Fruit fly (Drosophila melanogaster): ENCODE results near the gene Cpr67Fa1.

Gene Cpr67Fa1

DNA sequence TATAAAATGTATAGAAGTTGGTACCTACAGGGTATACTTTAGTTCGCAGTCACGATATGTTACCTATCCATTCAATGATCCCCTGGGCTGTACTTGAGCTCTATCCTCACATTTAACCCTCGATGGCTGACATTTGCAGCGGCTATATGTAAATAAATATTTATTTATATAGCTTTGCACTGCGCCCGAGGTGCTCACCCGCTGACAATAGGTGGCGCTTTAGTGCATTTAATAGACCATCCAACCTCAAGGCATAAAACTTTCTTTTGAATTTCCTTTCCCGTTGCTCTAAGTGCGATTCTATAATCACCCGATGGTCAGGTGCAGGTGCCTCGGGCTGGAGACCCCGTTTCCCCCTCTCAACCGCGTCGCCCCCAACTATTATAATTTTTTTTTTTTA lies 27.5 kb downstream of the Cpr67Fa1 start:
- TF ChIP-seq Clk (GFP tag; optimal IDR thresholded peaks at IDR 0.05) (no peak), CG12768 (GFP tag; optimal IDR thresholded peaks at IDR 0.05) (no peak), CG1620 (GFP tag; optimal IDR thresholded peaks at IDR 0.05) (no peak), kay (GFP tag; ENCODE audit: borderline replicate concordance) (no peak), toe (GFP tag; optimal IDR thresholded peaks at IDR 0.05) (no peak), Mnt (GFP tag; optimal IDR thresholded peaks at IDR 0.05) (no peak), CG7045 (GFP tag; optimal IDR thresholded peaks at IDR 0.05) (no peak)

dm6 chr3L:10918454-10918853 lies 28.7 kb downstream of the Cpr67Fa1 start:
- TF ChIP-seq Clk (GFP tag; optimal IDR thresholded peaks at IDR 0.05) (no peak), CG7045 (GFP tag; optimal IDR thresholded peaks at IDR 0.05) (no peak), pad (GFP tag; optimal IDR thresholded peaks at IDR 0.05) (no peak), Mnt (GFP tag; optimal IDR thresholded peaks at IDR 0.05) (no peak), cnc (optimal IDR thresholded peaks at IDR 0.05) (no peak), bab1 (GFP tag; optimal IDR thresholded peaks at IDR 0.05) (no peak), ovo (GFP tag; optimal IDR thresholded peaks at IDR 0.05) (no peak), CG14711 (tag; optimal IDR thresholded peaks at IDR 0.05) (no peak), CG7101 (tag; optimal IDR thresholded peaks at IDR 0.05) (no peak), kay (GFP tag; ENCODE audit: borderline replicate concordance) (no peak), CG33017 (tag; optimal IDR thresholded peaks at IDR 0.05) (no peak), Crg-1 (GFP tag; optimal IDR thresholded peaks at IDR 0.05) (no peak), toe (GFP tag; optimal IDR thresholded peaks at IDR 0.05) (no peak), CG5204 (GFP tag; optimal IDR thresholded peaks at IDR 0.05) (no peak), cic (GFP tag; optimal IDR thresholded peaks at IDR 0.05) (no peak), Hr96 (GFP tag; optimal IDR thresholded peaks at IDR 0.05) (no peak), tj (GFP tag; optimal IDR thresholded peaks at IDR 0.05) (no peak)

DNA sequence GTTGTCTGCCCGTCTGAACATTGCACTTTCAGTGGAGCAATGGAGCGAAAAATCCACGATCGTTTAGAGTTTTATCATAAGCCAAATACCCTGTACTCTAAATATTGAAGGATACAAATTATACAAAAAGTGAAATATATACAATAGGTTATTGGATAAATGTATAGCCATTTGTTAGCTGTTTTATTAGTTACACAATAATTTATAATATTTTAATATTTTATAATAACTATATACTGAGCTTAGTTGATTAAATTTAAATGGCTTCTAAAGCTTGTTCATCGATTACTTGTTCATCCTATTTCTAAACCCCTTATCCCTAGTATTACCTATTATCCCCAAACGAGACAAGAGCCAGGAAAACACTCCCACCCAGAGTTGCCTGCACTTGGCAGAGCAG lies 33.2 kb downstream of the Cpr67Fa1 start:
- TF ChIP-seq CG14711 (tag; optimal IDR thresholded peaks at IDR 0.05) (no peak), CG11617 (GFP tag; optimal IDR thresholded peaks at IDR 0.05) (no peak), pad (GFP tag; optimal IDR thresholded peaks at IDR 0.05) (no peak), CG33017 (tag; optimal IDR thresholded peaks at IDR 0.05) (no peak), CG5204 (GFP tag; optimal IDR thresholded peaks at IDR 0.05) (no peak), cic (GFP tag; optimal IDR thresholded peaks at IDR 0.05) (no peak), ovo (GFP tag; optimal IDR thresholded peaks at IDR 0.05) (no peak), CG1620 (GFP tag; optimal IDR thresholded peaks at IDR 0.05) (no peak), CG7045 (GFP tag; optimal IDR thresholded peaks at IDR 0.05) (no peak), Mnt (GFP tag; optimal IDR thresholded peaks at IDR 0.05) (no peak), tj (GFP tag; optimal IDR thresholded peaks at IDR 0.05) (no peak), Clk (GFP tag; optimal IDR thresholded peaks at IDR 0.05) (no peak)

- TF ChIP-seq toe (GFP tag; optimal IDR thresholded peaks at IDR 0.05): no peak
- TF ChIP-seq CG12768 (GFP tag; optimal IDR thresholded peaks at IDR 0.05): no peak
- TF ChIP-seq CG7101 (tag; optimal IDR thresholded peaks at IDR 0.05): no peak
- no peak for TF ChIP-seq bab1 (GFP tag; optimal IDR thresholded peaks at IDR 0.05)
- TF ChIP-seq tj (GFP tag; optimal IDR thresholded peaks at IDR 0.05): no peak
- no peak for TF ChIP-seq Crg-1 (GFP tag; optimal IDR thresholded peaks at IDR 0.05)
Measured at dm6 chr3L:10924683-10925082, 34.9 kb downstream of the Cpr67Fa1 start.

DNA sequence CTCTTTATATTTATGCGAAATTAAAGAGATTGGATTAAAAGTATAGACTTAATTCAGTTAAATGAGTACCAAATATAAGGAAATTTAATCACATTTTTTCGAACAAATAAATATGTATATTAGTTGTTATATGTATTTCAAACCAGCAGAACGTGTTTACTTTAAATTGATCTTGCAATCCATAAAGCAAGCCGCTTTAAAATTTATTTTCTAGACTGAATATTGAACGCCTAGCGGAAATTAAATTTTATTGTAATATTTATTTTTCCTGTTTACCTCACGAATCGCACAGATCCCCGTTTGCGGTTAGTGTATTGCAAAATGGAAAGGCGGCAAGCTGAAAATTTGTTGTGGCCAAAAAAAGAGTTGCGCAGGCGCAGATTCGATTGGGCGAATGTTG lies 37.6 kb downstream of the Cpr67Fa1 start:
- TF ChIP-seq pad (GFP tag; optimal IDR thresholded peaks at IDR 0.05) (no peak), CG12768 (GFP tag; optimal IDR thresholded peaks at IDR 0.05) (no peak), Crg-1 (GFP tag; optimal IDR thresholded peaks at IDR 0.05) (no peak), bab1 (GFP tag; optimal IDR thresholded peaks at IDR 0.05) (no peak), CG33017 (tag; optimal IDR thresholded peaks at IDR 0.05) (no peak), CG7101 (tag; optimal IDR thresholded peaks at IDR 0.05) (no peak), CG1620 (GFP tag; optimal IDR thresholded peaks at IDR 0.05) (no peak), cic (GFP tag; optimal IDR thresholded peaks at IDR 0.05) (no peak), tj (GFP tag; optimal IDR thresholded peaks at IDR 0.05) (no peak), Hr96 (GFP tag; optimal IDR thresholded peaks at IDR 0.05) (no peak), CG5204 (GFP tag; optimal IDR thresholded peaks at IDR 0.05) (no peak), CG14711 (tag; optimal IDR thresholded peaks at IDR 0.05) (no peak), Mnt (GFP tag; optimal IDR thresholded peaks at IDR 0.05) (no peak), cnc (optimal IDR thresholded peaks at IDR 0.05) (no peak), CG11617 (GFP tag; optimal IDR thresholded peaks at IDR 0.05) (no peak), Clk (GFP tag; optimal IDR thresholded peaks at IDR 0.05) (no peak), ovo (GFP tag; optimal IDR thresholded peaks at IDR 0.05) (no peak), CG7045 (GFP tag; optimal IDR thresholded peaks at IDR 0.05) (no peak), toe (GFP tag; optimal IDR thresholded peaks at IDR 0.05) (no peak)

- TF ChIP-seq CG7101 (tag; optimal IDR thresholded peaks at IDR 0.05): no peak
- no peak for TF ChIP-seq bab1 (GFP tag; optimal IDR thresholded peaks at IDR 0.05)
- TF ChIP-seq Crg-1 (GFP tag; optimal IDR thresholded peaks at IDR 0.05): no peak
- no peak for TF ChIP-seq CG5204 (GFP tag; optimal IDR thresholded peaks at IDR 0.05)
- no peak for TF ChIP-seq cic (GFP tag; optimal IDR thresholded peaks at IDR 0.05)
- no peak for TF ChIP-seq CG33017 (tag; optimal IDR thresholded peaks at IDR 0.05)
- no peak for TF ChIP-seq CG14711 (tag; optimal IDR thresholded peaks at IDR 0.05)
- TF ChIP-seq ovo (GFP tag; optimal IDR thresholded peaks at IDR 0.05): no peak
Measured at dm6 chr3L:10927953-10928352, 38.2 kb downstream of the Cpr67Fa1 start.

DNA sequence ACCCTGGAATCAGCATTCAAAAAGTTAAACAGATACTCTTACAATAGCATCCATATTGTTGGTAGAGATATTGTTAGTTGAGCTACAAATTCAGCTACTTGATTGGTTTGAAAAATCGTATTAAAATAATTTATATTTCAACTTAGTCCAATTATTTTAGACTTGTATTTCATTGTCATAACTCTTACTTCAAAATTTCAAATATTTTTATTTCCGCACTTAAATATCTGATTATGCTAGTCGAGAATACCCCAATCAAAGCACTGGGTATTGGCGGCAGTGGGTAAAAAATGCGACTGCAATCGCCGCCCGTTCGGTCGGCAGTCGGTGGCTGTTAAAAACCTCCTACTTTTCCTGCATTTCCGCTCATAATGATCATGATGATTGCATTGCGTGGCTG lies 39.0 kb downstream of the Cpr67Fa1 start:
- no peak for TF ChIP-seq pad (GFP tag; optimal IDR thresholded peaks at IDR 0.05)
- no peak for TF ChIP-seq Hr96 (GFP tag; optimal IDR thresholded peaks at IDR 0.05)
- no peak for TF ChIP-seq cic (GFP tag; optimal IDR thresholded peaks at IDR 0.05)
- TF ChIP-seq CG5204 (GFP tag; optimal IDR thresholded peaks at IDR 0.05): no peak
- no peak for TF ChIP-seq CG12768 (GFP tag; optimal IDR thresholded peaks at IDR 0.05)
- no peak for TF ChIP-seq CG7101 (tag; optimal IDR thresholded peaks at IDR 0.05)
- no peak for TF ChIP-seq CG33017 (tag; optimal IDR thresholded peaks at IDR 0.05)
- TF ChIP-seq Crg-1 (GFP tag; optimal IDR thresholded peaks at IDR 0.05): no peak
- no peak for TF ChIP-seq CG14711 (tag; optimal IDR thresholded peaks at IDR 0.05)
- no peak for TF ChIP-seq ovo (GFP tag; optimal IDR thresholded peaks at IDR 0.05)
- no peak for TF ChIP-seq bab1 (GFP tag; optimal IDR thresholded peaks at IDR 0.05)
- no peak for TF ChIP-seq kay (GFP tag; ENCODE audit: borderline replicate concordance)
- no peak for TF ChIP-seq cnc (optimal IDR thresholded peaks at IDR 0.05)
- no peak for TF ChIP-seq CG11617 (GFP tag; optimal IDR thresholded peaks at IDR 0.05)
- no peak for TF ChIP-seq toe (GFP tag; optimal IDR thresholded peaks at IDR 0.05)
